Fruit fly (Drosophila melanogaster) whole organism, embryonic: ENCODE measurements around the gene CG5376.

Experiments
- Abd-B ChIP-seq: fragments of 200-800 bp; sonication (Bioruptor generic); optimal IDR thresholded peaks from 2 replicates; lab custom pipeline; 2018; ENCODE audit warnings: missing biosample characterization, mild to moderate bottlenecking, missing genetic modification characterization, moderate library complexity
- Ada2b ChIP-seq: fragments of 200-800 bp; sonication (Bioruptor generic); IDR thresholded peaks from 2 replicates; pipeline ENCODE4 v1.3.6; 2022; ENCODE audit warnings: missing biosample characterization, missing genetic modification characterization
- Atf6 ChIP-seq: fragments of 200-800 bp; sonication (Bioruptor generic); IDR thresholded peaks from 2 replicates; pipeline ENCODE4 v1.3.6; 2022; ENCODE audit warnings: missing biosample characterization, missing genetic modification characterization
- Blimp-1 ChIP-seq: fragments of 200-800 bp; sonication (Bioruptor generic); optimal IDR thresholded peaks from 3 replicates; lab custom pipeline; 2018; ENCODE audit warnings: missing biosample characterization, missing genetic modification characterization, mild to moderate bottlenecking, moderate library complexity, missing genetic modification reagents
- CG10959 ChIP-seq: fragments of 200-800 bp; sonication (Bioruptor generic); IDR thresholded peaks from 2 replicates; pipeline ENCODE4 v1.3.6; 2022; ENCODE audit warnings: missing biosample characterization, missing genetic modification characterization
- CG11093 ChIP-seq: fragments of 200-800 bp; sonication (Bioruptor generic); IDR thresholded peaks from 3 replicates; pipeline ENCODE4 v1.3.6; 2022; ENCODE audit warnings: missing biosample characterization, missing genetic modification characterization
- CG11696 ChIP-seq: fragments of 200-800 bp; sonication (Bioruptor generic); IDR thresholded peaks from 2 replicates; pipeline ENCODE4 v1.3.6; 2022; ENCODE audit warnings: missing biosample characterization, missing genetic modification characterization
- CG16863 ChIP-seq: fragments of 200-800 bp; sonication (Bioruptor generic); optimal IDR thresholded peaks from 3 replicates; lab custom pipeline; 2016; ENCODE audit warnings: missing biosample characterization, missing genetic modification characterization
- CG17328 ChIP-seq: fragments of 200-800 bp; sonication (Bioruptor generic); IDR thresholded peaks from 2 replicates; pipeline ENCODE4 v1.3.6; 2022; ENCODE audit warnings: missing biosample characterization, missing genetic modification characterization
- CG17802 ChIP-seq: fragments of 200-800 bp; sonication (Bioruptor generic); optimal IDR thresholded peaks from 2 replicates; lab custom pipeline; 2018; ENCODE audit warnings: missing biosample characterization, mild to moderate bottlenecking, missing genetic modification characterization, moderate library complexity
- CG2678 ChIP-seq: fragments of 200-800 bp; sonication (Bioruptor generic); optimal IDR thresholded peaks from 3 replicates; lab custom pipeline; 2019; ENCODE audit warnings: missing biosample characterization, mild to moderate bottlenecking, missing genetic modification characterization, moderate library complexity
- CG2875 ChIP-seq: fragments of 200-800 bp; sonication (Bioruptor generic); optimal IDR thresholded peaks from 2 replicates; lab custom pipeline; 2017; ENCODE audit warnings: missing biosample characterization, mild to moderate bottlenecking, missing genetic modification characterization, missing genetic modification reagents
- CG31388 ChIP-seq: fragments of 200-800 bp; sonication (Bioruptor generic); optimal IDR thresholded peaks from 2 replicates; lab custom pipeline; 2016; ENCODE audit warnings: missing biosample characterization, missing genetic modification characterization
- CG3838 ChIP-seq: fragments of 200-800 bp; sonication (Bioruptor generic); optimal IDR thresholded peaks from 3 replicates; lab custom pipeline; 2016; ENCODE audit warnings: missing biosample characterization, missing genetic modification characterization
- CG9797 ChIP-seq: fragments of 200-800 bp; sonication (Bioruptor generic); optimal IDR thresholded peaks from 3 replicates; lab custom pipeline; 2018; ENCODE audit warnings: missing biosample characterization, mild to moderate bottlenecking, missing genetic modification characterization
- D19A ChIP-seq: fragments of 200-800 bp; optimal IDR thresholded peaks from 3 replicates; lab custom pipeline; 2019; ENCODE audit warnings: missing biosample characterization, mild to moderate bottlenecking, missing genetic modification characterization, moderate library complexity
- Dbx ChIP-seq: fragments of 200-800 bp; sonication (Bioruptor generic); IDR thresholded peaks from 3 replicates; pipeline ENCODE4 v1.3.6; 2022; ENCODE audit warnings: missing biosample characterization, missing genetic modification characterization
- Dref ChIP-seq: fragments of 200-800 bp; sonication (Bioruptor generic); IDR thresholded peaks from 2 replicates; pipeline ENCODE4 v1.3.6; 2022; ENCODE audit warnings: missing biosample characterization, missing genetic modification characterization
- E2f2 ChIP-seq: fragments of 200-800 bp; sonication (Bioruptor generic); IDR thresholded peaks from 2 replicates; pipeline ENCODE4 v1.3.6; 2022; ENCODE audit warnings: missing biosample characterization, missing genetic modification characterization
- ERR ChIP-seq: fragments of 200-800 bp; sonication (Bioruptor generic); optimal IDR thresholded peaks from 2 replicates; lab custom pipeline; 2016; ENCODE audit warnings: missing biosample characterization, missing genetic modification characterization
- Ets97D ChIP-seq: fragments of 200-800 bp; sonication (Bioruptor generic); optimal IDR thresholded peaks from 3 replicates; lab custom pipeline; 2016; ENCODE audit warnings: missing biosample characterization, missing genetic modification characterization
- Fer2 ChIP-seq: fragments of 200-800 bp; sonication (Bioruptor generic); optimal IDR thresholded peaks from 2 replicates; lab custom pipeline; 2018; ENCODE audit warnings: missing biosample characterization, mild to moderate bottlenecking, missing genetic modification characterization, moderate library complexity
- Hmx ChIP-seq: fragments of 200-800 bp; sonication (Bioruptor generic); optimal IDR thresholded peaks from 2 replicates; lab custom pipeline; 2016; ENCODE audit warnings: missing biosample characterization, missing genetic modification characterization
- Jarid2 ChIP-seq: fragments of 200-800 bp; sonication (Bioruptor generic); optimal IDR thresholded peaks from 3 replicates; lab custom pipeline; 2017; ENCODE audit warnings: mild to moderate bottlenecking, missing biosample characterization, missing genetic modification reagents, missing genetic modification characterization
- MESR4 ChIP-seq: fragments of 200-800 bp; sonication (Bioruptor generic); optimal IDR thresholded peaks from 2 replicates; lab custom pipeline; 2018; ENCODE audit warnings: missing biosample characterization, mild to moderate bottlenecking, missing genetic modification characterization, moderate library complexity
- Nf-YB ChIP-seq: fragments of 200-800 bp; sonication (Bioruptor generic); optimal IDR thresholded peaks from 3 replicates; lab custom pipeline; 2019; ENCODE audit warnings: missing biosample characterization, mild to moderate bottlenecking, missing genetic modification characterization, moderate library complexity
- Optix ChIP-seq: fragments of 200-800 bp; sonication (Bioruptor generic); IDR thresholded peaks from 3 replicates; pipeline ENCODE4 v1.3.6; 2022; ENCODE audit warnings: missing biosample characterization, missing genetic modification characterization
- Poxn ChIP-seq: fragments of 200-800 bp; sonication (Bioruptor generic); IDR thresholded peaks from 2 replicates; pipeline ENCODE4 v1.3.6; 2022; ENCODE audit warnings: missing biosample characterization, missing genetic modification characterization
- Sox100B ChIP-seq: fragments of 200-800 bp; sonication (Bioruptor generic); optimal IDR thresholded peaks from 3 replicates; lab custom pipeline; 2018; ENCODE audit warnings: missing biosample characterization, mild to moderate bottlenecking, missing genetic modification characterization
- Stat92E ChIP-seq, 3 experiments: fragments of >200 bp in 2 of 3; fragments of 200-800 bp in 1 of 3; sonication (Bioruptor generic) in 1 of 3; optimal IDR thresholded peaks; 2 replicates each; lab custom pipeline; 2017 to 2019; ENCODE audit warnings: missing biosample characterization in 3 of 3, missing genetic modification characterization in 3 of 3, mild to moderate bottlenecking in 1 of 3, moderate library complexity in 1 of 3
- ab ChIP-seq: fragments of 200-800 bp; sonication (Bioruptor generic); optimal IDR thresholded peaks from 2 replicates; lab custom pipeline; 2016; ENCODE audit warnings: missing biosample characterization, missing genetic modification characterization
- br ChIP-seq: fragments of >200 bp; optimal IDR thresholded peaks from 2 replicates; lab custom pipeline; 2017
- caup ChIP-seq: fragments of 200-800 bp; sonication (Bioruptor generic); optimal IDR thresholded peaks from 3 replicates; lab custom pipeline; 2017; ENCODE audit warnings: missing biosample characterization, mild to moderate bottlenecking, missing genetic modification characterization, moderate library complexity; ENCODE audit not compliant: severe bottlenecking
- cg ChIP-seq: fragments of 200-800 bp; sonication (Bioruptor generic); optimal IDR thresholded peaks from 3 replicates; lab custom pipeline; 2019; ENCODE audit warnings: missing biosample characterization, mild to moderate bottlenecking, missing genetic modification characterization, moderate library complexity
- danr ChIP-seq: fragments of 200-800 bp; sonication (Bioruptor generic); IDR thresholded peaks from 2 replicates; pipeline ENCODE4 v1.3.6; 2022; ENCODE audit warnings: missing biosample characterization, missing genetic modification characterization
- disco-r ChIP-seq: fragments of 200-800 bp; sonication (Bioruptor generic); optimal IDR thresholded peaks from 2 replicates; lab custom pipeline; 2016; ENCODE audit warnings: missing biosample characterization, missing genetic modification characterization
- esg ChIP-seq: fragments of 200-800 bp; sonication (Bioruptor generic); conservative IDR thresholded peaks from 2 replicates; pipeline ENCODE4 v1.3.6; 2022; ENCODE audit warnings: missing biosample characterization, missing genetic modification characterization
- exex ChIP-seq: fragments of 200-800 bp; sonication (Bioruptor generic); optimal IDR thresholded peaks from 4 replicates; lab custom pipeline; 2018; ENCODE audit warnings: missing biosample characterization, mild to moderate bottlenecking, missing genetic modification characterization, moderate library complexity
- grau ChIP-seq: fragments of 200-800 bp; optimal IDR thresholded peaks from 3 replicates; lab custom pipeline; 2019; ENCODE audit warnings: missing biosample characterization, mild to moderate bottlenecking, missing genetic modification characterization, moderate library complexity
- knrl ChIP-seq: fragments of 200-800 bp; sonication (Bioruptor generic); IDR thresholded peaks from 3 replicates; pipeline ENCODE4 v1.3.6; 2022; ENCODE audit warnings: missing biosample characterization, missing genetic modification characterization; ENCODE audit not compliant: partially characterized antibody
- lov ChIP-seq, 2 experiments: fragments of 200-800 bp in 1 of 2; fragments of >200 bp in 1 of 2; sonication (Bioruptor generic) in 1 of 2; IDR thresholded peaks in 1 of 2; optimal IDR thresholded peaks in 1 of 2; 2 replicates in 1 of 2; 3 replicates in 1 of 2; pipeline versions ENCODE4 v1.3.6 to Lab custom; 2017 to 2022; ENCODE audit warnings: missing biosample characterization in 1 of 2, missing genetic modification characterization in 1 of 2
- mam ChIP-seq: fragments of 200-800 bp; sonication (Bioruptor generic); optimal IDR thresholded peaks from 3 replicates; lab custom pipeline; 2016; ENCODE audit warnings: missing biosample characterization, missing genetic modification characterization
- mld ChIP-seq: fragments of 200-800 bp; sonication (Bioruptor generic); IDR thresholded peaks from 3 replicates; pipeline ENCODE4 v1.3.6; 2022; ENCODE audit warnings: missing biosample characterization, missing genetic modification characterization; ENCODE audit not compliant: partially characterized antibody
- sc ChIP-seq, 3 experiments: fragments of >200 bp in 2 of 3; fragments of 200-800 bp in 1 of 3; sonication (Bioruptor generic) in 1 of 3; optimal IDR thresholded peaks; 2 replicates in 2 of 3; 3 replicates in 1 of 3; lab custom pipeline; 2017; ENCODE audit warnings: mild to moderate bottlenecking in 1 of 3, missing biosample characterization in 1 of 3, missing genetic modification characterization in 1 of 3, missing genetic modification reagents in 1 of 3
- sens ChIP-seq: fragments of 200-800 bp; sonication (Bioruptor generic); peaks from one replicate; lab custom pipeline; 2016; ENCODE audit warnings: missing biosample characterization, missing genetic modification characterization
- shn ChIP-seq: fragments of 200-800 bp; sonication (Bioruptor generic); optimal IDR thresholded peaks from 3 replicates; lab custom pipeline; 2016; ENCODE audit warnings: missing biosample characterization, missing genetic modification characterization
- sim ChIP-seq: fragments of 200-800 bp; sonication (Bioruptor generic); IDR thresholded peaks from 2 replicates; pipeline ENCODE4 v1.3.6; 2022; ENCODE audit warnings: missing biosample characterization, missing genetic modification characterization
- sug ChIP-seq: fragments of 200-800 bp; optimal IDR thresholded peaks from 2 replicates; lab custom pipeline; 2019; ENCODE audit warnings: missing biosample characterization, mild to moderate bottlenecking, missing genetic modification characterization, moderate library complexity
- tap ChIP-seq: fragments of 200-800 bp; optimal IDR thresholded peaks from 3 replicates; lab custom pipeline; 2019; ENCODE audit warnings: missing biosample characterization, mild to moderate bottlenecking, missing genetic modification characterization, moderate library complexity
- vvl ChIP-seq: fragments of 200-800 bp; sonication (Bioruptor generic); IDR thresholded peaks from 2 replicates; pipeline ENCODE4 v1.3.6; 2022; ENCODE audit warnings: missing biosample characterization, missing genetic modification characterization
- z ChIP-seq: fragments of 200-800 bp; sonication (Bioruptor generic); IDR thresholded peaks from 3 replicates; pipeline ENCODE4 v1.3.6; 2022; ENCODE audit warnings: missing biosample characterization, missing genetic modification characterization

Gene CG5376

dm6 chr3R:22530305-22530704, 41.5 kb upstream of the CG5376 start, which contains the start of gene CG33099 (continued):
- TF ChIP-seq CG17802 (no peak), shn (GFP tag; lab: Kevin White, UChicago) (no peak), lov (optimal IDR thresholded peaks at IDR 0.05; lab: Kevin White, UChicago) (no peak), lov (GFP tag; IDR thresholded peaks at IDR 0.05; lab: Robert Waterston, UW) (no peak), E2f2 (GFP tag; lab: Robert Waterston, UW) (peak; percentile 37; the same call in 1 of the 2 replicates), CG17328 (GFP tag; lab: Robert Waterston, UW) (no peak), Abd-B (GFP tag; lab: Kevin White, UChicago) (no peak), sens (GFP tag; lab: Kevin White, UChicago) (peak; percentile 83), Sox100B (GFP tag; lab: Kevin White, UChicago) (peak; percentile 0), D19A (tag; lab: Kevin White, UChicago) (no peak), Hmx (GFP tag; lab: Kevin White, UChicago) (no peak), mam (GFP tag; lab: Kevin White, UChicago) (peak; percentile 14), CG11093 (no peak), CG10959 (GFP tag; lab: Robert Waterston, UW) (no peak), danr (no peak), vvl (GFP tag; lab: Robert Waterston, UW) (peak; percentile 47; the same call in 1 of the 2 replicates), cg (no peak), tap (tag; lab: Kevin White, UChicago) (peak; percentile 4), br (no peak), CG31388 (GFP tag; lab: Kevin White, UChicago) (no peak), disco-r (GFP tag; lab: Kevin White, UChicago) (no peak), CG3838 (GFP tag; lab: Kevin White, UChicago) (peak; percentile 9), Stat92E (GFP tag; optimal IDR thresholded peaks at IDR 0.05; lab: Kevin White, UChicago) (no peak), esg (GFP tag; lab: Robert Waterston, UW) (no peak), CG9797 (GFP tag; lab: Kevin White, UChicago) (no peak), Optix (GFP tag; lab: Robert Waterston, UW) (no peak), ERR (GFP tag; lab: Kevin White, UChicago) (no peak), Jarid2 (GFP tag; lab: Kevin White, UChicago) (peak; percentile 81), Ets97D (GFP tag; lab: Kevin White, UChicago) (no peak), sug (tag; lab: Kevin White, UChicago) (peak; percentile 65), MESR4 (GFP tag; lab: Kevin White, UChicago) (no peak), ab (GFP tag; lab: Kevin White, UChicago) (no peak), Dbx (GFP tag; lab: Robert Waterston, UW) (peak; percentile 34; the same call in 1 of the 3 replicates), sc (optimal IDR thresholded peaks at IDR 0.05; lab: Kevin White, UChicago) (no peak), sc (GFP tag; optimal IDR thresholded peaks at IDR 0.05; lab: Kevin White, UChicago) (no peak), Nf-YB (GFP tag; lab: Kevin White, UChicago) (no peak), Poxn (GFP tag; lab: Robert Waterston, UW) (no peak), CG16863 (GFP tag; lab: Kevin White, UChicago) (no peak), sim (GFP tag; lab: Robert Waterston, UW) (no peak), z (GFP tag; lab: Robert Waterston, UW) (no peak), Fer2 (tag; lab: Kevin White, UChicago) (no peak), knrl (GFP tag; lab: Robert Waterston, UW) (no peak), caup (peak; percentile 54), Atf6 (peak; percentile 52; the same call in 1 of the 2 replicates), Blimp-1 (GFP tag; lab: Kevin White, UChicago) (peak; percentile 34), grau (tag; lab: Kevin White, UChicago) (peak; percentile 6), CG11696 (no peak), CG2875 (GFP tag; lab: Kevin White, UChicago) (peak; percentile 33), exex (tag; lab: Kevin White, UChicago) (peak; percentile 67), CG2678 (peak; percentile 55), mld (GFP tag; lab: Robert Waterston, UW) (no peak), Dref (GFP tag; lab: Robert Waterston, UW) (no peak), Ada2b (no peak)
